Fruit fly (Drosophila melanogaster) whole organism, prepupa: ENCODE measurements around the gene CG33093.
A peak's percentile ranks its signal among the peaks of the same experiment; 100 is the strongest.

Experiments
- Blimp-1 ChIP-seq: fragments of 200-800 bp; sonication (Bioruptor generic); optimal IDR thresholded peaks from 3 replicates; lab custom pipeline; 2017; ENCODE audit warnings: missing biosample characterization, missing genetic modification characterization, mild to moderate bottlenecking, moderate library complexity, missing genetic modification reagents
- CG10631 ChIP-seq: fragments of 200-800 bp; sonication (Bioruptor generic); optimal IDR thresholded peaks from 2 replicates; lab custom pipeline; 2016; ENCODE audit warnings: missing biosample characterization, missing genetic modification characterization
- CG10669 ChIP-seq: fragments of 200-800 bp; sonication (Bioruptor generic); optimal IDR thresholded peaks from 3 replicates; lab custom pipeline; 2018; ENCODE audit warnings: missing biosample characterization, mild to moderate bottlenecking, missing genetic modification characterization, moderate library complexity
- CG11762 ChIP-seq: fragments of 200-800 bp; sonication (Bioruptor generic); optimal IDR thresholded peaks from 3 replicates; lab custom pipeline; 2016; ENCODE audit warnings: missing biosample characterization, missing genetic modification characterization; ENCODE audit not compliant: insufficient read depth
- CG11902 ChIP-seq: fragments of 200-800 bp; sonication (Bioruptor generic); optimal IDR thresholded peaks from 3 replicates; lab custom pipeline; 2016; ENCODE audit warnings: missing biosample characterization, missing genetic modification characterization
- CG15336 ChIP-seq: fragments of 200-800 bp; sonication (Bioruptor generic); IDR thresholded peaks from 2 replicates; pipeline ENCODE4 v1.3.6; 2022; ENCODE audit warnings: missing biosample characterization, missing genetic modification characterization
- CG3032 ChIP-seq: fragments of 200-800 bp; optimal IDR thresholded peaks from 2 replicates; lab custom pipeline; 2019; ENCODE audit warnings: missing biosample characterization, mild to moderate bottlenecking, missing genetic modification characterization, moderate library complexity
- CG3919 ChIP-seq: fragments of 200-800 bp; sonication (Bioruptor generic); optimal IDR thresholded peaks from 3 replicates; lab custom pipeline; 2016; ENCODE audit warnings: missing biosample characterization, missing genetic modification characterization
- CG6276 ChIP-seq: fragments of 200-800 bp; sonication (Bioruptor generic); optimal IDR thresholded peaks from 2 replicates; lab custom pipeline; 2017; ENCODE audit warnings: missing biosample characterization, mild to moderate bottlenecking, missing genetic modification characterization
- CG6792 ChIP-seq: fragments of 200-800 bp; sonication (Bioruptor generic); optimal IDR thresholded peaks from 3 replicates; lab custom pipeline; 2016; ENCODE audit warnings: missing biosample characterization, missing genetic modification characterization
- CG6808 ChIP-seq: fragments of 200-800 bp; sonication (Bioruptor generic); optimal IDR thresholded peaks from 3 replicates; lab custom pipeline; 2017; ENCODE audit warnings: missing biosample characterization, missing genetic modification characterization, mild to moderate bottlenecking, moderate library complexity, missing genetic modification reagents
- CG7368 ChIP-seq: fragments of 200-800 bp; sonication (Bioruptor generic); optimal IDR thresholded peaks from 3 replicates; lab custom pipeline; 2016; ENCODE audit warnings: missing biosample characterization, missing genetic modification characterization
- CG8119 ChIP-seq: fragments of 200-800 bp; sonication (Bioruptor generic); IDR thresholded peaks from 3 replicates; pipeline ENCODE4 v1.3.6; 2022; ENCODE audit warnings: missing biosample characterization, missing genetic modification characterization
- CG8319 ChIP-seq: fragments of 200-800 bp; sonication (Bioruptor generic); optimal IDR thresholded peaks from 3 replicates; lab custom pipeline; 2016; ENCODE audit warnings: missing biosample characterization, missing genetic modification characterization
- CG8632 ChIP-seq: fragments of 200-800 bp; sonication (Bioruptor generic); optimal IDR thresholded peaks from 3 replicates; lab custom pipeline; 2016; ENCODE audit warnings: missing biosample characterization, missing genetic modification characterization
- CG9139 ChIP-seq: fragments of 200-800 bp; sonication (Bioruptor generic); optimal IDR thresholded peaks from 3 replicates; lab custom pipeline; 2017; ENCODE audit warnings: missing biosample characterization, mild to moderate bottlenecking, missing genetic modification characterization
- Eip75B ChIP-seq: fragments of 200-800 bp; sonication (Bioruptor generic); optimal IDR thresholded peaks from 3 replicates; lab custom pipeline; 2016; ENCODE audit warnings: missing biosample characterization, missing genetic modification characterization
- Eip78C ChIP-seq: fragments of 200-800 bp; sonication (Bioruptor generic); peaks from one replicate; lab custom pipeline; 2016; ENCODE audit warnings: missing biosample characterization, missing genetic modification characterization
- Eip93F ChIP-seq: fragments of 200-800 bp; sonication (Bioruptor generic); optimal IDR thresholded peaks from 2 replicates; lab custom pipeline; 2016; ENCODE audit warnings: missing biosample characterization, mild to moderate bottlenecking, missing genetic modification characterization
- Ets21C ChIP-seq: fragments of 200-800 bp; sonication (Bioruptor generic); optimal IDR thresholded peaks from 3 replicates; lab custom pipeline; 2016; ENCODE audit warnings: missing biosample characterization, missing genetic modification characterization
- Ets96B ChIP-seq: fragments of 200-800 bp; optimal IDR thresholded peaks from 2 replicates; lab custom pipeline; 2019; ENCODE audit warnings: missing biosample characterization, mild to moderate bottlenecking, missing genetic modification characterization, moderate library complexity
- Hr38 ChIP-seq: sonication (Bioruptor generic); optimal IDR thresholded peaks from 2 replicates; lab custom pipeline; 2016; ENCODE audit warnings: missing biosample characterization, missing genetic modification characterization
- Hr39 ChIP-seq: fragments of 200-800 bp; sonication (Bioruptor generic); optimal IDR thresholded peaks from 2 replicates; lab custom pipeline; 2016; ENCODE audit warnings: missing biosample characterization, missing genetic modification characterization
- Hr4 ChIP-seq: fragments of 200-800 bp; sonication (Bioruptor generic); optimal IDR thresholded peaks from 3 replicates; lab custom pipeline; 2016; ENCODE audit warnings: missing biosample characterization, missing genetic modification characterization
- Lpt ChIP-seq: fragments of 200-800 bp; sonication (Bioruptor generic); optimal IDR thresholded peaks from 3 replicates; lab custom pipeline; 2016; ENCODE audit warnings: missing biosample characterization, missing genetic modification characterization
- Met ChIP-seq: fragments of 200-800 bp; sonication (Bioruptor generic); optimal IDR thresholded peaks from 3 replicates; lab custom pipeline; 2016; ENCODE audit warnings: missing biosample characterization, missing genetic modification characterization
- OdsH ChIP-seq: fragments of 200-800 bp; sonication (Bioruptor generic); optimal IDR thresholded peaks from 3 replicates; lab custom pipeline; 2016; ENCODE audit warnings: missing biosample characterization, missing genetic modification characterization
- Smox ChIP-seq: fragments of 200-800 bp; sonication (Bioruptor generic); optimal IDR thresholded peaks from 3 replicates; lab custom pipeline; 2016; ENCODE audit warnings: missing biosample characterization, missing genetic modification characterization
- Sox102F ChIP-seq: fragments of 200-800 bp; sonication (Bioruptor generic); optimal IDR thresholded peaks from 2 replicates; lab custom pipeline; 2016; ENCODE audit warnings: missing biosample characterization, mild to moderate bottlenecking, missing genetic modification characterization
- Sox14 ChIP-seq: fragments of 200-800 bp; sonication (Bioruptor generic); optimal IDR thresholded peaks from 3 replicates; lab custom pipeline; 2016; ENCODE audit warnings: missing biosample characterization, missing genetic modification characterization
- Sox15 ChIP-seq: fragments of 200-800 bp; sonication (Bioruptor generic); optimal IDR thresholded peaks from 3 replicates; lab custom pipeline; 2016; ENCODE audit warnings: missing biosample characterization, missing genetic modification characterization
- achi ChIP-seq: fragments of 200-800 bp; sonication (Bioruptor generic); optimal IDR thresholded peaks from 3 replicates; lab custom pipeline; 2016; ENCODE audit warnings: missing biosample characterization, missing genetic modification characterization
- acj6 ChIP-seq: fragments of 200-800 bp; sonication (Bioruptor generic); optimal IDR thresholded peaks from 3 replicates; lab custom pipeline; 2016; ENCODE audit warnings: missing biosample characterization, missing genetic modification characterization
- cyc ChIP-seq: fragments of 200-800 bp; sonication (Bioruptor generic); optimal IDR thresholded peaks from 3 replicates; lab custom pipeline; 2016; ENCODE audit warnings: missing biosample characterization, missing genetic modification characterization
- dsx ChIP-seq: fragments of 200-800 bp; optimal IDR thresholded peaks from 3 replicates; lab custom pipeline; 2019; ENCODE audit warnings: missing biosample characterization, mild to moderate bottlenecking, missing genetic modification characterization, moderate library complexity; ENCODE audit not compliant: poor library complexity, severe bottlenecking
- esn ChIP-seq: fragments of 200-800 bp; sonication (Bioruptor generic); optimal IDR thresholded peaks from 2 replicates; lab custom pipeline; 2016; ENCODE audit warnings: missing biosample characterization, mild to moderate bottlenecking, missing genetic modification characterization, moderate library complexity
- fd85E ChIP-seq: fragments of 200-800 bp; sonication (Bioruptor generic); optimal IDR thresholded peaks from 3 replicates; lab custom pipeline; 2016; ENCODE audit warnings: missing biosample characterization, missing genetic modification characterization
- fkh ChIP-seq: fragments of 200-800 bp; sonication (Bioruptor generic); optimal IDR thresholded peaks from 3 replicates; lab custom pipeline; 2017; ENCODE audit warnings: missing biosample characterization, mild to moderate bottlenecking, missing genetic modification characterization, moderate library complexity
- lz ChIP-seq: fragments of 200-800 bp; sonication (Bioruptor generic); optimal IDR thresholded peaks from 3 replicates; lab custom pipeline; 2016; ENCODE audit warnings: missing biosample characterization, missing genetic modification characterization
- salr ChIP-seq, 2 experiments: fragments of 200-800 bp; sonication (Bioruptor generic); optimal IDR thresholded peaks; 3 replicates each; lab custom pipeline; 2016 to 2018; ENCODE audit warnings: missing biosample characterization in 2 of 2, missing genetic modification characterization in 2 of 2, mild to moderate bottlenecking in 1 of 2
- ss ChIP-seq, 2 experiments: fragments of 200-800 bp; sonication (Bioruptor generic); optimal IDR thresholded peaks; 2 replicates in 1 of 2; 3 replicates in 1 of 2; lab custom pipeline; 2017 to 2018; ENCODE audit warnings: mild to moderate bottlenecking in 2 of 2, missing biosample characterization in 2 of 2, missing genetic modification characterization in 2 of 2, moderate library complexity in 1 of 2
- svp ChIP-seq: fragments of 200-800 bp; sonication (Bioruptor generic); peaks from one replicate; lab custom pipeline; 2016; ENCODE audit warnings: missing biosample characterization, missing genetic modification characterization
- topi ChIP-seq: fragments of 200-800 bp; sonication (Bioruptor generic); optimal IDR thresholded peaks from 3 replicates; lab custom pipeline; 2016; ENCODE audit warnings: missing biosample characterization, missing genetic modification characterization
- vri ChIP-seq: fragments of 200-800 bp; sonication (Bioruptor generic); optimal IDR thresholded peaks from 3 replicates; lab custom pipeline; 2016; ENCODE audit warnings: missing biosample characterization, mild to moderate bottlenecking, missing genetic modification characterization

The CG33093 gene

DNA sequence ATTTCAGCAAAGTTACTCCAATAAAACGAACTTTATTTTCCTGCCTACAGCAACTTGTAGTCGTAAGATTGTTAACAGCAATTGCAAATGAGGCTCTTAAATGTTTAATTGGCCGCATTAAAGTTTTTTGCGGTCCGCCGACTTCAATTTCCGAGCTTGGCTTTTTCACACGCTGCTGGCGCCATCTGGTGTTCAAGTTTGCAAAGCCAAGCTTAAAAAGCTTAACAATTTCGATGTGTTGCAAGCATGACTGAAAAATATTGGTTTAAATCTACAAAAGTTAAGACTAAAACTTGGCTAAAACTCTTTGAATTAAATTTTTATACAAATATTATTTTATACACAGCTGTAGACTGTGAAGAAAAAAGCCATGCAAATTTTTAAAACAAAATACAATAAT, 33.0 kb upstream of the CG33093 start:
- no peak for TF ChIP-seq CG10631 (GFP tag; lab: Kevin White, UChicago)
- no peak for TF ChIP-seq CG11902 (GFP tag; lab: Kevin White, UChicago)
- no peak for TF ChIP-seq OdsH (GFP tag; lab: Kevin White, UChicago)
- TF ChIP-seq achi (GFP tag; lab: Kevin White, UChicago) = no peak
- TF ChIP-seq ss (GFP tag; optimal IDR thresholded peaks at IDR 0.05; lab: Kevin White, UChicago) = no peak
- no peak for TF ChIP-seq Hr38
- TF ChIP-seq Sox14 (GFP tag; lab: Kevin White, UChicago) = no peak
- no peak for TF ChIP-seq esn
- TF ChIP-seq fkh = no peak
- TF ChIP-seq CG6808 (GFP tag; lab: Kevin White, UChicago) = no peak
- no peak for TF ChIP-seq CG11762 (GFP tag; lab: Kevin White, UChicago)
- no peak for TF ChIP-seq CG6792 (GFP tag; lab: Kevin White, UChicago)
- TF ChIP-seq CG6276 = no peak
- TF ChIP-seq cyc (GFP tag; lab: Kevin White, UChicago) = no peak
- TF ChIP-seq Lpt = no peak

DNA sequence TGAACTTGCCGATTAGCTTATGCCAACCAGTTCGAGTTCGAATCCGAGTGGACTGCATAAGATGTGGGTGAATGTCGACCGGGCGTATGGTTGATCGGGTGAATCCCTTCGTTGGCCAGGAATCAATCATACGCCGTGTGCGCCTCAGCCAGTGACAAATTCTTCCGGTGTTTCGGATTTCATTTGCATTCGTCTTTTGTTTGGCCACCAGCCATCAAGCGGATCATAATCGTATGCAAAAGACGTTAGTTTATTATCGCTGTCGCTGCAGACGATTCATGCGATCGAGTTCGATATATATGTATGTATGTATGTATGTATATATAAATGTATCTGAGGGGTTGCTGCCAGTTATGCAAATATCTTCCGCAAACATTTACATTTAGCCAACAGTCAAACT, 32.4 kb upstream of the CG33093 start:
- TF ChIP-seq svp (GFP tag; lab: Kevin White, UChicago) = no peak
- no peak for TF ChIP-seq Blimp-1 (GFP tag; lab: Kevin White, UChicago)
- TF ChIP-seq CG3032 (tag; lab: Kevin White, UChicago) = no peak

DNA sequence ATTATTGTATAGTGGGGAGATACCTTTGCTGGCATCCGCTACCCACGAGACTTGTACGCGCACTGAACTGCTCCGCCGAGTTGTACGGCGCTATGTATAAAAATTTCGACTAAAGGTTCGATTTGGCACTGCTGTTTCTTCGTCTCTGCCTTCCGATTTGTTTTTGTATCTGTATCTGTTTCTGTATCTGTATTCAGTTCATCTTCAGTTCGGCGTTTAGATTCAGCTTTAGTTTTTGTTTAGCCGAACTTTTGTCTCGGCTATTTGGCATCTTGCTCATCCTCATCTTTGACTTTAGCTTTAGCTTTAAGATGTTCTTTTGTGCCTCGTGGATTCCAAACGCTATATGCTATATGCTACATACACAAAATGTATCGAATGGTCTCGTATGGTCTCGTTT, 30.8 kb upstream of the CG33093 start, which contains the start of gene sit:
TSS of gene sit (minus strand) at position 71 of the 400 bp plus-strand sequence.
- TF ChIP-seq CG3919 = no peak
- TF ChIP-seq ss (GFP tag; optimal IDR thresholded peaks at IDR 0.05; lab: Kevin White, UChicago) = no peak
- TF ChIP-seq OdsH (GFP tag; lab: Kevin White, UChicago) = no peak
- no peak for TF ChIP-seq topi (GFP tag; lab: Kevin White, UChicago)
- no peak for TF ChIP-seq lz (GFP tag; lab: Kevin White, UChicago)
- no peak for TF ChIP-seq Eip78C (GFP tag; lab: Kevin White, UChicago)
- no peak for TF ChIP-seq Ets21C (GFP tag; lab: Kevin White, UChicago)
- TF ChIP-seq vri (GFP tag; lab: Kevin White, UChicago) = no peak
- TF ChIP-seq Sox15 (GFP tag; lab: Kevin White, UChicago) = no peak
- TF ChIP-seq CG10669 (GFP tag; lab: Kevin White, UChicago) = no peak

dm6 chr3R:22560224-22560623, 28.5 kb upstream of the CG33093 start:
- TF ChIP-seq Hr4 (GFP tag; lab: Kevin White, UChicago) (no peak), fd85E (no peak), Met (GFP tag; lab: Kevin White, UChicago) (no peak), CG6808 (GFP tag; lab: Kevin White, UChicago) (no peak), salr (GFP tag; optimal IDR thresholded peaks at IDR 0.05; lab: Kevin White, UChicago) (no peak), CG9139 (no peak)

- TF ChIP-seq fkh (peak; percentile 32), Sox102F (no peak)
These were observed 26.7 kb upstream of the CG33093 start for dm6 chr3R:22558398-22558797.

dm6 chr3R:22557100-22557741, 25.5 kb upstream of the CG33093 start:
- no peak for TF ChIP-seq Eip93F (GFP tag; lab: Kevin White, UChicago)
- TF ChIP-seq CG7368 (GFP tag; lab: Kevin White, UChicago) = no peak
- no peak for TF ChIP-seq dsx (GFP tag; lab: Kevin White, UChicago)
- TF ChIP-seq CG8319 (GFP tag; lab: Kevin White, UChicago) = no peak
- no peak for TF ChIP-seq Eip75B (GFP tag; lab: Kevin White, UChicago)
- TF ChIP-seq lz (GFP tag; lab: Kevin White, UChicago) = no peak
- TF ChIP-seq fd85E = no peak
- no peak for TF ChIP-seq CG15336
- TF ChIP-seq Smox = no peak
- TF ChIP-seq CG8632 = no peak
- TF ChIP-seq CG8119 (GFP tag; lab: Robert Waterston, UW) = no peak
- no peak for TF ChIP-seq Hr39
- no peak for TF ChIP-seq cyc (GFP tag; lab: Kevin White, UChicago)
- TF ChIP-seq Ets96B = no peak
- no peak for TF ChIP-seq acj6 (GFP tag; lab: Kevin White, UChicago)
